Fruit fly (Drosophila melanogaster): ENCODE measurements around the gene mthl10.
A peak's percentile ranks its signal among the peaks of the same experiment; 100 is the strongest.

mthl10 gene

dm6 chr3L:324486-324885 is 18.2 kb downstream of the mthl10 start, which contains the start of gene CG32344 (continued):
- peak; percentile 58; the same call in 1 of the 2 replicates for TF ChIP-seq bbx (GFP tag; IDR thresholded peaks at IDR 0.05; ENCODE audit: partially characterized antibody)
- TF ChIP-seq Atf3 (GFP tag; optimal IDR thresholded peaks at IDR 0.05), result no peak
- no peak for TF ChIP-seq da (GFP tag; optimal IDR thresholded peaks at IDR 0.05)
- peak; percentile 12 for TF ChIP-seq gro (GFP tag; optimal IDR thresholded peaks at IDR 0.05)
- no peak for TF ChIP-seq CG32772 (GFP tag; IDR thresholded peaks at IDR 0.05)
- TF ChIP-seq Dek (tag; optimal IDR thresholded peaks at IDR 0.05), result no peak
- TF ChIP-seq CG14667 (GFP tag; IDR thresholded peaks at IDR 0.05), result no peak
- TF ChIP-seq Eip74EF (GFP tag; optimal IDR thresholded peaks at IDR 0.05), result no peak
- TF ChIP-seq CG14965 (GFP tag; optimal IDR thresholded peaks at IDR 0.05; ENCODE audit: borderline replicate concordance), result no peak
- TF ChIP-seq CG11085 (GFP tag; IDR thresholded peaks at IDR 0.05), result no peak
- no peak for TF ChIP-seq D (optimal IDR thresholded peaks at IDR 0.05)
- no peak for TF ChIP-seq D (GFP tag; optimal IDR thresholded peaks at IDR 0.05)
- no peak for TF ChIP-seq CG8478 (optimal IDR thresholded peaks at IDR 0.05)
- no peak for TF ChIP-seq CG6254 (GFP tag; optimal IDR thresholded peaks at IDR 0.05)
- TF ChIP-seq ewg (GFP tag; optimal IDR thresholded peaks at IDR 0.05), result no peak
- TF ChIP-seq schlank (tag; optimal IDR thresholded peaks at IDR 0.05), result no peak
- no peak for TF ChIP-seq CG30431 (GFP tag; optimal IDR thresholded peaks at IDR 0.05)
- no peak for TF ChIP-seq ham (GFP tag; IDR thresholded peaks at IDR 0.05)
- no peak for TF ChIP-seq CG4730 (GFP tag; IDR thresholded peaks at IDR 0.05)
- TF ChIP-seq Sry-β (GFP tag; optimal IDR thresholded peaks at IDR 0.05), result no peak
- no peak for TF ChIP-seq CG15073 (GFP tag; optimal IDR thresholded peaks at IDR 0.05)
- no peak for TF ChIP-seq CG2202 (tag; optimal IDR thresholded peaks at IDR 0.05)
- no peak for TF ChIP-seq zfh2 (GFP tag; optimal IDR thresholded peaks at IDR 0.05)
- TF ChIP-seq CG5180 (GFP tag; optimal IDR thresholded peaks at IDR 0.05), result no peak
- TF ChIP-seq sna (GFP tag; IDR thresholded peaks at IDR 0.05; ENCODE audit: partially characterized antibody), result peak; percentile 72
- TF ChIP-seq Doc2 (GFP tag; IDR thresholded peaks at IDR 0.05), result no peak
- no peak for TF ChIP-seq Antp (GFP tag; optimal IDR thresholded peaks at IDR 0.05)
- TF ChIP-seq CG34376 (GFP tag; optimal IDR thresholded peaks at IDR 0.05), result no peak
- no peak for TF ChIP-seq gsb-n (tag; optimal IDR thresholded peaks at IDR 0.05)
- TF ChIP-seq CG8388 (GFP tag; optimal IDR thresholded peaks at IDR 0.05), result no peak
- TF ChIP-seq z (GFP tag; IDR thresholded peaks at IDR 0.05), result no peak
- no peak for TF ChIP-seq Asciz (GFP tag; optimal IDR thresholded peaks at IDR 0.05)
- 0 out of 3 replicates have a peak, but pooled peaks have one; percentile 24 for TF ChIP-seq CG17361 (GFP tag; IDR thresholded peaks at IDR 0.05)
- no peak for TF ChIP-seq seq (GFP tag; IDR thresholded peaks at IDR 0.05)
- no peak for TF ChIP-seq MTF-1 (GFP tag; optimal IDR thresholded peaks at IDR 0.05; ENCODE audit: borderline replicate concordance)
- no peak for TF ChIP-seq bigmax (GFP tag; optimal IDR thresholded peaks at IDR 0.05)
- TF ChIP-seq CG17612 (GFP tag; IDR thresholded peaks at IDR 0.05), result no peak
- TF ChIP-seq Ets65A (GFP tag), result peak; percentile 56
- no peak for TF ChIP-seq Nf-YB (GFP tag; optimal IDR thresholded peaks at IDR 0.05)
- TF ChIP-seq disco-r (GFP tag; optimal IDR thresholded peaks at IDR 0.05), result no peak
- TF ChIP-seq Hand (GFP tag; optimal IDR thresholded peaks at IDR 0.05), result no peak
- TF ChIP-seq klu (GFP tag; IDR thresholded peaks at IDR 0.05), result no peak
- TF ChIP-seq chif (GFP tag; optimal IDR thresholded peaks at IDR 0.05), result no peak
- peak; percentile 26 for TF ChIP-seq Tbp (GFP tag; optimal IDR thresholded peaks at IDR 0.05)
- no peak for TF ChIP-seq rib (GFP tag; IDR thresholded peaks at IDR 0.05)
- no peak for TF ChIP-seq bsh (GFP tag; optimal IDR thresholded peaks at IDR 0.05)
- no peak for TF ChIP-seq Elba2 (GFP tag; optimal IDR thresholded peaks at IDR 0.05)
- peak; percentile 93 for TF ChIP-seq Max (GFP tag; optimal IDR thresholded peaks at IDR 0.05)
- TF ChIP-seq corto (GFP tag; optimal IDR thresholded peaks at IDR 0.05), result no peak
- TF ChIP-seq CG18262 (tag; optimal IDR thresholded peaks at IDR 0.05), result no peak
- TF ChIP-seq gt (GFP tag; IDR thresholded peaks at IDR 0.05), result no peak
- no peak for TF ChIP-seq ERR (GFP tag; optimal IDR thresholded peaks at IDR 0.05)
